Fruit fly (Drosophila melanogaster) whole organism, embryonic: ENCODE measurements around the gene Sec8.

ENCODE experiments used
- CG10565 ChIP-seq: fragments of 200-800 bp; sonication (Bioruptor generic); optimal IDR thresholded peaks from 3 replicates; lab custom pipeline; 2016; ENCODE audit warnings: missing biosample characterization, mild to moderate bottlenecking, missing genetic modification characterization
- CG12071 ChIP-seq: fragments of 200-800 bp; sonication (Bioruptor generic); optimal IDR thresholded peaks from 3 replicates; lab custom pipeline; 2018; ENCODE audit warnings: missing biosample characterization, mild to moderate bottlenecking, missing genetic modification characterization
- CG1233 ChIP-seq: fragments of 200-800 bp; sonication (Bioruptor generic); optimal IDR thresholded peaks from 4 replicates; lab custom pipeline; 2018; ENCODE audit warnings: missing biosample characterization, mild to moderate bottlenecking, missing genetic modification characterization
- CG14441 ChIP-seq: fragments of 200-800 bp; sonication (Bioruptor generic); IDR thresholded peaks from 2 replicates; pipeline ENCODE4 v1.3.6; 2022; ENCODE audit warnings: missing biosample characterization, missing genetic modification characterization
- CG1529 ChIP-seq: fragments of 200-800 bp; sonication (Bioruptor generic); optimal IDR thresholded peaks from 3 replicates; lab custom pipeline; 2018; ENCODE audit warnings: missing biosample characterization, missing genetic modification characterization
- CG15696 ChIP-seq: fragments of 200-800 bp; sonication (Bioruptor generic); optimal IDR thresholded peaks from 2 replicates; lab custom pipeline; 2019; ENCODE audit warnings: missing biosample characterization, mild to moderate bottlenecking, missing genetic modification characterization, moderate library complexity
- CG17361 ChIP-seq: fragments of 200-800 bp; sonication (Bioruptor generic); IDR thresholded peaks from 3 replicates; pipeline ENCODE4 v1.3.6; 2022; ENCODE audit warnings: missing biosample characterization, missing genetic modification characterization
- CG17829 ChIP-seq: fragments of 200-800 bp; optimal IDR thresholded peaks from 2 replicates; lab custom pipeline; 2019; ENCODE audit warnings: missing biosample characterization, mild to moderate bottlenecking, missing genetic modification characterization, moderate library complexity
- CG2129 ChIP-seq: fragments of 200-800 bp; sonication (Bioruptor generic); IDR thresholded peaks from 2 replicates; pipeline ENCODE4 v1.3.6; 2022; ENCODE audit warnings: missing biosample characterization, missing genetic modification characterization; ENCODE audit not compliant: partially characterized antibody
- CG2889 ChIP-seq: fragments of 200-800 bp; sonication (Bioruptor generic); IDR thresholded peaks from 3 replicates; pipeline ENCODE4 v1.3.6; 2022; ENCODE audit warnings: missing biosample characterization, missing genetic modification characterization
- CG34422 ChIP-seq: fragments of 200-800 bp; sonication (Bioruptor generic); IDR thresholded peaks from 3 replicates; pipeline ENCODE4 v1.3.6; 2022; ENCODE audit warnings: missing biosample characterization, missing genetic modification characterization
- CG3995 ChIP-seq: fragments of 200-800 bp; sonication (Bioruptor generic); optimal IDR thresholded peaks from 3 replicates; lab custom pipeline; 2016; ENCODE audit warnings: missing biosample characterization, missing genetic modification characterization
- CG43689 ChIP-seq: fragments of 200-800 bp; sonication (Bioruptor generic); IDR thresholded peaks from 2 replicates; pipeline ENCODE4 v1.3.6; 2022; ENCODE audit warnings: missing biosample characterization, missing genetic modification characterization
- CG4424 ChIP-seq: fragments of 200-800 bp; sonication (Bioruptor generic); optimal IDR thresholded peaks from 3 replicates; lab custom pipeline; 2016; ENCODE audit warnings: missing biosample characterization, missing genetic modification characterization
- CG6791 ChIP-seq: fragments of 200-800 bp; sonication (Bioruptor generic); IDR thresholded peaks from 3 replicates; pipeline ENCODE4 v1.3.6; 2022; ENCODE audit warnings: missing biosample characterization, missing genetic modification characterization; ENCODE audit not compliant: partially characterized antibody
- CG7839 ChIP-seq: fragments of 200-800 bp; sonication (Bioruptor generic); optimal IDR thresholded peaks from 3 replicates; lab custom pipeline; 2018; ENCODE audit warnings: missing biosample characterization, mild to moderate bottlenecking, missing genetic modification characterization, moderate library complexity
- CG8089 ChIP-seq: fragments of 200-800 bp; sonication (Bioruptor generic); optimal IDR thresholded peaks from 3 replicates; lab custom pipeline; 2016; ENCODE audit warnings: missing biosample characterization, missing genetic modification characterization
- CG8290 ChIP-seq, 3 experiments: fragments of 200-800 bp; sonication (Bioruptor generic); optimal IDR thresholded peaks; 2 replicates each; lab custom pipeline; 2016 to 2019; ENCODE audit warnings: missing biosample characterization in 3 of 3, missing genetic modification characterization in 3 of 3, mild to moderate bottlenecking in 2 of 3, moderate library complexity in 1 of 3
- CG8478 ChIP-seq: fragments of >200 bp; optimal IDR thresholded peaks from 2 replicates; lab custom pipeline; 2018
- CG9727 ChIP-seq: fragments of 200-800 bp; sonication (Bioruptor generic); optimal IDR thresholded peaks from 3 replicates; lab custom pipeline; 2017; ENCODE audit warnings: missing biosample characterization, mild to moderate bottlenecking, missing genetic modification characterization
- CG9797 ChIP-seq: fragments of 200-800 bp; sonication (Bioruptor generic); optimal IDR thresholded peaks from 3 replicates; lab custom pipeline; 2018; ENCODE audit warnings: missing biosample characterization, mild to moderate bottlenecking, missing genetic modification characterization
- Dref ChIP-seq: fragments of 200-800 bp; sonication (Bioruptor generic); IDR thresholded peaks from 2 replicates; pipeline ENCODE4 v1.3.6; 2022; ENCODE audit warnings: missing biosample characterization, missing genetic modification characterization
- HLH3B ChIP-seq: fragments of 200-800 bp; sonication (Bioruptor generic); IDR thresholded peaks from 2 replicates; pipeline ENCODE4 v1.3.6; 2022; ENCODE audit warnings: missing biosample characterization, missing genetic modification characterization
- HLH54F ChIP-seq: fragments of 200-800 bp; sonication (Bioruptor generic); optimal IDR thresholded peaks from 3 replicates; lab custom pipeline; 2016; ENCODE audit warnings: missing biosample characterization, missing genetic modification characterization
- Hand ChIP-seq: fragments of 200-800 bp; sonication (Bioruptor generic); optimal IDR thresholded peaks from 2 replicates; lab custom pipeline; 2017; ENCODE audit warnings: mild to moderate bottlenecking, missing biosample characterization, missing genetic modification reagents, missing genetic modification characterization
- Lpt ChIP-seq: fragments of >200 bp; optimal IDR thresholded peaks from 2 replicates; lab custom pipeline; 2018; ENCODE audit warnings: missing biosample characterization, missing genetic modification characterization
- Myb ChIP-seq: fragments of 200-800 bp; sonication (Bioruptor generic); optimal IDR thresholded peaks from 2 replicates; lab custom pipeline; 2016; ENCODE audit warnings: missing biosample characterization, missing genetic modification characterization
- PHDP ChIP-seq: fragments of 200-800 bp; sonication (Bioruptor generic); optimal IDR thresholded peaks from 3 replicates; lab custom pipeline; 2018; ENCODE audit warnings: missing biosample characterization, mild to moderate bottlenecking, missing genetic modification characterization, moderate library complexity
- Rx ChIP-seq: fragments of 200-800 bp; sonication (Bioruptor generic); IDR thresholded peaks from 2 replicates; pipeline ENCODE4 v1.3.6; 2022; ENCODE audit warnings: missing biosample characterization, missing genetic modification characterization
- Sry-β ChIP-seq: fragments of 200-800 bp; sonication (Bioruptor generic); optimal IDR thresholded peaks from 2 replicates; lab custom pipeline; 2018; ENCODE audit warnings: missing biosample characterization, mild to moderate bottlenecking, missing genetic modification characterization, moderate library complexity
- Vsx1 ChIP-seq: fragments of 200-800 bp; sonication (Bioruptor generic); optimal IDR thresholded peaks from 2 replicates; lab custom pipeline; 2017; ENCODE audit warnings: missing biosample characterization, mild to moderate bottlenecking, missing genetic modification characterization, missing genetic modification reagents
- ara ChIP-seq: fragments of 200-800 bp; sonication (Bioruptor generic); IDR thresholded peaks from 2 replicates; pipeline ENCODE4 v1.3.6; 2022; ENCODE audit warnings: missing biosample characterization, missing genetic modification characterization
- chif ChIP-seq, 2 experiments: fragments of 200-800 bp; sonication (Bioruptor generic); optimal IDR thresholded peaks; 3 replicates each; lab custom pipeline; 2016; ENCODE audit warnings: missing biosample characterization in 2 of 2, missing genetic modification characterization in 2 of 2
- dimm ChIP-seq: fragments of 200-800 bp; sonication (Bioruptor generic); IDR thresholded peaks from 2 replicates; pipeline ENCODE4 v1.3.6; 2022; ENCODE audit warnings: missing biosample characterization, missing genetic modification characterization
- fd96Cb ChIP-seq: fragments of 200-800 bp; sonication (Bioruptor generic); optimal IDR thresholded peaks from 2 replicates; lab custom pipeline; 2018; ENCODE audit warnings: missing biosample characterization, mild to moderate bottlenecking, missing genetic modification characterization, moderate library complexity
- ftz-f1 ChIP-seq: fragments of 200-800 bp; sonication (Bioruptor generic); optimal IDR thresholded peaks from 2 replicates; lab custom pipeline; 2016; ENCODE audit warnings: missing biosample characterization, missing genetic modification characterization
- gsb-n ChIP-seq: fragments of 200-800 bp; sonication (Bioruptor generic); optimal IDR thresholded peaks from 3 replicates; lab custom pipeline; 2018; ENCODE audit warnings: missing biosample characterization, mild to moderate bottlenecking, missing genetic modification characterization
- inv ChIP-seq: fragments of 200-800 bp; sonication (Bioruptor generic); IDR thresholded peaks from 2 replicates; pipeline ENCODE4 v1.3.6; 2022; ENCODE audit warnings: missing biosample characterization, missing genetic modification characterization; ENCODE audit not compliant: partially characterized antibody
- jumu ChIP-seq: fragments of 200-800 bp; sonication (Bioruptor generic); optimal IDR thresholded peaks from 3 replicates; lab custom pipeline; 2016; ENCODE audit warnings: missing biosample characterization, missing genetic modification characterization
- maf-S ChIP-seq: fragments of 200-800 bp; sonication (Bioruptor generic); optimal IDR thresholded peaks from 2 replicates; lab custom pipeline; 2016; ENCODE audit warnings: missing biosample characterization, missing genetic modification characterization
- nom ChIP-seq: fragments of 200-800 bp; sonication (Bioruptor generic); optimal IDR thresholded peaks from 2 replicates; lab custom pipeline; 2017; ENCODE audit warnings: missing biosample characterization, missing genetic modification characterization, mild to moderate bottlenecking, moderate library complexity, missing genetic modification reagents
- pros ChIP-seq: fragments of 200-800 bp; sonication (Bioruptor generic); optimal IDR thresholded peaks from 3 replicates; lab custom pipeline; 2019; ENCODE audit warnings: missing biosample characterization, mild to moderate bottlenecking, missing genetic modification characterization, moderate library complexity
- repo ChIP-seq: fragments of 200-800 bp; sonication (Bioruptor generic); optimal IDR thresholded peaks from 2 replicates; lab custom pipeline; 2016; ENCODE audit warnings: missing biosample characterization, missing genetic modification characterization
- scrt ChIP-seq: fragments of 200-800 bp; sonication (Bioruptor generic); optimal IDR thresholded peaks from 2 replicates; lab custom pipeline; 2018; ENCODE audit warnings: missing biosample characterization, mild to moderate bottlenecking, missing genetic modification characterization, moderate library complexity
- sr ChIP-seq: fragments of 200-800 bp; sonication (Bioruptor generic); IDR thresholded peaks from 3 replicates; pipeline ENCODE4 v1.3.6; 2022; ENCODE audit warnings: missing biosample characterization, missing genetic modification characterization
- stc ChIP-seq: fragments of 200-800 bp; sonication (Bioruptor generic); IDR thresholded peaks from 2 replicates; pipeline ENCODE4 v1.3.6; 2022; ENCODE audit warnings: missing biosample characterization, missing genetic modification characterization
- tin ChIP-seq: fragments of 200-800 bp; sonication (Bioruptor generic); optimal IDR thresholded peaks from 3 replicates; lab custom pipeline; 2016; ENCODE audit warnings: missing biosample characterization, missing genetic modification characterization
- unpg ChIP-seq: fragments of 200-800 bp; sonication (Bioruptor generic); optimal IDR thresholded peaks from 3 replicates; lab custom pipeline; 2018; ENCODE audit warnings: missing biosample characterization, mild to moderate bottlenecking, missing genetic modification characterization, moderate library complexity
- zen ChIP-seq: fragments of 200-800 bp; sonication (Bioruptor generic); optimal IDR thresholded peaks from 3 replicates; lab custom pipeline; 2018; ENCODE audit warnings: missing biosample characterization, mild to moderate bottlenecking, missing genetic modification characterization, moderate library complexity

The Sec8 gene

DNA sequence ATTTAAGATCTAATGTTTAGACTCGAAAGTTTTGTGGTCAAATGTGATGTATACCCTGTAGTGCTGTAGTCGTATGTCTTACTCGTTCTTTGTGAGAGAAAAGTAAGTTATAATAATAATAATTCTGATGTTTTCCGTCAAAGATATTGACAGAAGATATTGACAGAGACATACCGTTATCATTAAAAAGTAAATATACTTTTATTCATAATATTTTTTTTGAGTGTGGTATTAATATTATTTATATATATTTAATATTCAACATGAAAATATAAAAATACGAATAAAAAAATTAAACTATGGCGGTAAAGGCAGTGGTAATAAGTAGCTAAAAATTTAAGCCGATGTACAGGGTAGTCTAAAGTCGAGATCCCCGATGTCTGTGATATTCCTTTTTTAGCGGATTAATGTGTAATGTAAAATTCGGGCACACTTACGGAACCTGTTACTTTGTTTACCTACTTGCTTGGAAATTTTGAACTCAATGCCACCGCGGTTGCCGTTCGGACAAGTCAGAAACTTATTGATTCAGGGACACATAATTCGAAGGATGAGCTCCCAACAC lies 22.4 kb downstream of the Sec8 start, which contains the start of the genes CG2100 and CG1236 (continued):
- TF ChIP-seq inv (GFP tag; lab: Robert Waterston, UW) (no peak), CG15696 (tag; lab: Kevin White, UChicago) (peak; percentile 84), Myb (peak; percentile 32), CG34422 (peak; percentile 72; the same call in 2 of the 3 replicates), Lpt (no peak), CG7839 (tag; lab: Kevin White, UChicago) (peak; percentile 92), CG17361 (GFP tag; lab: Robert Waterston, UW) (peak; percentile 97), CG12071 (GFP tag; lab: Kevin White, UChicago) (no peak), jumu (GFP tag; lab: Kevin White, UChicago) (no peak), HLH3B (peak; percentile 63; the same call in 1 of the 2 replicates), CG1529 (GFP tag; lab: Kevin White, UChicago) (peak; percentile 71), unpg (GFP tag; lab: Kevin White, UChicago) (peak; percentile 84), CG4424 (GFP tag; lab: Kevin White, UChicago) (peak; percentile 80), Sry-β (GFP tag; lab: Kevin White, UChicago) (peak; percentile 29), CG9727 (GFP tag; lab: Kevin White, UChicago) (peak; percentile 94), scrt (peak; percentile 93), CG3995 (GFP tag; lab: Kevin White, UChicago) (peak; percentile 45), Vsx1 (no peak), chif (GFP tag; optimal IDR thresholded peaks at IDR 0.05; lab: Kevin White, UChicago) (peak; percentile 34 to 51), CG10565 (GFP tag; lab: Kevin White, UChicago) (peak; percentile 19), CG8089 (GFP tag; lab: Kevin White, UChicago) (no peak), Rx (GFP tag; lab: Robert Waterston, UW) (0 out of 2 replicates have a peak, but pooled peaks have one; percentile 49), nom (peak; percentile 45), CG8478 (no peak), CG1233 (GFP tag; lab: Kevin White, UChicago) (peak; percentile 85), repo (peak; percentile 12), tin (peak; percentile 82), maf-S (GFP tag; lab: Kevin White, UChicago) (no peak), ftz-f1 (GFP tag; lab: Kevin White, UChicago) (peak; percentile 37), pros (no peak), Dref (no peak), PHDP (peak; percentile 88), CG2129 (GFP tag; lab: Robert Waterston, UW) (no peak), stc (GFP tag; lab: Robert Waterston, UW) (peak; percentile 56), CG8290 (GFP tag; optimal IDR thresholded peaks at IDR 0.05; lab: Kevin White, UChicago) (peak; percentile 69), CG8290 (tag; optimal IDR thresholded peaks at IDR 0.05; lab: Kevin White, UChicago) (no peak), Hand (GFP tag; lab: Kevin White, UChicago) (peak; percentile 44), CG43689 (GFP tag; lab: Robert Waterston, UW) (no peak), zen (tag; lab: Kevin White, UChicago) (peak; percentile 85), CG17829 (peak; percentile 91), CG14441 (peak; percentile 60; the same call in 1 of the 2 replicates), ara (GFP tag; lab: Robert Waterston, UW) (peak; percentile 50; the same call in 1 of the 2 replicates), CG6791 (GFP tag; lab: Robert Waterston, UW) (no peak), HLH54F (GFP tag; lab: Kevin White, UChicago) (peak; percentile 37), CG2889 (GFP tag; lab: Robert Waterston, UW) (peak; percentile 49; the same call in 1 of the 3 replicates), dimm (peak; percentile 43; the same call in 1 of the 2 replicates), CG9797 (peak; percentile 58), fd96Cb (peak; percentile 87), gsb-n (tag; lab: Kevin White, UChicago) (no peak), sr (no peak; the same call in 2 of the 3 replicates)
